Worm (Caenorhabditis elegans) whole organism, L4 larva: ENCODE results near the gene fut-1.

ENCODE experiments used
- duxl-1 ChIP-seq: sonication (generic microtip); optimal IDR thresholded peaks from 2 replicates; lab custom pipeline; 2016; ENCODE audit warnings: mild to moderate bottlenecking, missing genetic modification characterization, moderate library complexity, missing compliant biosample characterization; ENCODE audit not compliant: poor library complexity
- mep-1 ChIP-seq: fragments of 150-350 bp; sonication (generic microtip); optimal IDR thresholded peaks from 3 replicates; lab custom pipeline; 2014; ENCODE audit warnings: missing biosample characterization, missing genetic modification characterization

DNA sequence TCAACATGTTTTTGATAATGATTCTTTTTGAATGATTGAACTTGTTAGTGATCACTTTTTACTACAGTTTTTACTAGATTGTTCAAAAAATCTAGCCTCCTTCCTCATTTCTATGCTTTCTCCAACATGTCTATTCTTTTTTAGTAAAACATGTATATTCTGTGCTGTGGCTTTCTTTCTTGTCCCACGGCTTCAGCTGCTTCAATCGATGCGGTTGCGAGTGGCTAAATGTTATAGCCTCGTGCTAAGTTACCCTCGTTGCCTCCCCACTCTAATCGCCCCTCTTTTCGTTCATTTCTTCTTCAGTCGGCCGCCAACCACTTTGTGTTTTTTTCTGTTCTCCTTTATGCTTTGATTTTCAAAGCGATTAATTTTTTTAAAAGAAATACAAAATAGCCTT is 26.5 kb upstream of the fut-1 start:
- no peak for TF ChIP-seq duxl-1
- TF ChIP-seq mep-1 (tag; lab: Kevin White, UChicago): no peak
